Fruit fly (Drosophila melanogaster): ENCODE results near the gene CG6621.

The CG6621 gene

dm6 chr3R:10893327-10893726, at the start of gene CG6621 (continued):
- TF ChIP-seq CkIIα-i1 (GFP tag; IDR thresholded peaks at IDR 0.05) (no peak), so (GFP tag; IDR thresholded peaks at IDR 0.05) (no peak), D (optimal IDR thresholded peaks at IDR 0.05) (no peak), D (GFP tag; optimal IDR thresholded peaks at IDR 0.05) (no peak), gro (GFP tag; optimal IDR thresholded peaks at IDR 0.05) (peak; percentile 44), Blimp-1 (GFP tag; optimal IDR thresholded peaks at IDR 0.05) (no peak), CG30431 (GFP tag; optimal IDR thresholded peaks at IDR 0.05) (no peak), ewg (GFP tag; optimal IDR thresholded peaks at IDR 0.05) (no peak), C15 (GFP tag; IDR thresholded peaks at IDR 0.05) (no peak), CG42726 (GFP tag; IDR thresholded peaks at IDR 0.05; ENCODE audit: partially characterized antibody) (0 out of 2 replicates have a peak, but pooled peaks have one; percentile 50), nerfin-1 (tag; optimal IDR thresholded peaks at IDR 0.05) (peak; percentile 2), sob (GFP tag; IDR thresholded peaks at IDR 0.05) (no peak), vfl (GFP tag; optimal IDR thresholded peaks at IDR 0.05) (no peak), CG9817 (tag; optimal IDR thresholded peaks at IDR 0.05) (peak; percentile 31), p53 (GFP tag; optimal IDR thresholded peaks at IDR 0.05) (peak; percentile 27), CG10267 (tag; optimal IDR thresholded peaks at IDR 0.05) (peak; percentile 57), CG13624 (GFP tag; optimal IDR thresholded peaks at IDR 0.05) (no peak), Ets97D (GFP tag; optimal IDR thresholded peaks at IDR 0.05) (peak; percentile 90), CG8089 (GFP tag; optimal IDR thresholded peaks at IDR 0.05) (no peak), mam (GFP tag; optimal IDR thresholded peaks at IDR 0.05) (no peak), CG3995 (GFP tag; optimal IDR thresholded peaks at IDR 0.05) (no peak), CG7357 (GFP tag; IDR thresholded peaks at IDR 0.05) (no peak), dmrt99B (tag; optimal IDR thresholded peaks at IDR 0.05) (no peak), CG7271 (tag; optimal IDR thresholded peaks at IDR 0.05) (no peak), bsh (GFP tag; optimal IDR thresholded peaks at IDR 0.05) (no peak), CG30020 (tag; optimal IDR thresholded peaks at IDR 0.05) (no peak), Spps (tag; optimal IDR thresholded peaks at IDR 0.05) (no peak), Fer3 (tag; optimal IDR thresholded peaks at IDR 0.05) (no peak), CG14667 (GFP tag; IDR thresholded peaks at IDR 0.05) (no peak), CG2199 (GFP tag; IDR thresholded peaks at IDR 0.05) (no peak), row (GFP tag; IDR thresholded peaks at IDR 0.05) (peak; percentile 56), CG2875 (GFP tag; optimal IDR thresholded peaks at IDR 0.05) (no peak), Opbp (GFP tag; IDR thresholded peaks at IDR 0.05; ENCODE audit: partially characterized antibody) (peak; percentile 79), CG17802 (tag; optimal IDR thresholded peaks at IDR 0.05) (no peak), yki (optimal IDR thresholded peaks at IDR 0.05) (no peak), CG34224 (GFP tag; IDR thresholded peaks at IDR 0.05; ENCODE audit: partially characterized antibody) (peak; percentile 52; the same call in 1 of the 3 replicates), Stat92E (GFP tag; optimal IDR thresholded peaks at IDR 0.05) (no peak), NC2β (GFP tag; optimal IDR thresholded peaks at IDR 0.05) (no peak), sim (GFP tag; IDR thresholded peaks at IDR 0.05) (no peak), NFAT (GFP tag; IDR thresholded peaks at IDR 0.05) (peak; percentile 5; the same call in 1 of the 2 replicates), HmgZ (tag; optimal IDR thresholded peaks at IDR 0.05) (peak; percentile 85), Xrp1 (GFP tag; IDR thresholded peaks at IDR 0.05) (no peak), prd (optimal IDR thresholded peaks at IDR 0.05) (no peak), prd (GFP tag; IDR thresholded peaks at IDR 0.05) (no peak), tio (GFP tag; optimal IDR thresholded peaks at IDR 0.05) (no peak), CG6272 (GFP tag; IDR thresholded peaks at IDR 0.05) (no peak), CG11093 (GFP tag; IDR thresholded peaks at IDR 0.05) (no peak), CG17359 (tag; optimal IDR thresholded peaks at IDR 0.05) (no peak), slp2 (GFP tag; optimal IDR thresholded peaks at IDR 0.05) (no peak), wek (GFP tag; optimal IDR thresholded peaks at IDR 0.05) (no peak), fd96Cb (tag; optimal IDR thresholded peaks at IDR 0.05) (no peak), pb (GFP tag; optimal IDR thresholded peaks at IDR 0.05) (no peak)
